Worm (Caenorhabditis elegans) whole organism, L4 larva: ENCODE data around the gene F40G9.14.

ENCODE experiments used
- F37D6.2 ChIP-seq: sonication (generic microtip); optimal IDR thresholded peaks from 2 replicates; lab custom pipeline; 2016; ENCODE audit warnings: mild to moderate bottlenecking, missing genetic modification characterization, missing compliant biosample characterization
- Y75B8A.6 ChIP-seq: fragments of 200-800 bp; sonication (Bioruptor generic); IDR thresholded peaks from 2 replicates; pipeline ENCODE4 v1.3.6; 2022; ENCODE audit warnings: missing genetic modification reagents, missing genetic modification characterization, missing compliant biosample characterization
- ceh-82 ChIP-seq: sonication (generic microtip); optimal IDR thresholded peaks from 2 replicates; lab custom pipeline; 2017; ENCODE audit warnings: missing biosample characterization, missing genetic modification characterization
- fkh-10 ChIP-seq: fragments of 150-350 bp; optimal IDR thresholded peaks from 2 replicates; lab custom pipeline; 2014; ENCODE audit warnings: missing biosample characterization, missing genetic modification reagents, missing genetic modification characterization
- nhr-237 ChIP-seq: sonication (generic microtip); optimal IDR thresholded peaks from 2 replicates; lab custom pipeline; 2017; ENCODE audit warnings: missing biosample characterization, missing genetic modification characterization
- skn-1 ChIP-seq: fragments of 150-350 bp; optimal IDR thresholded peaks from 2 replicates; lab custom pipeline; 2014; ENCODE audit warnings: missing biosample characterization, missing genetic modification characterization

DNA sequence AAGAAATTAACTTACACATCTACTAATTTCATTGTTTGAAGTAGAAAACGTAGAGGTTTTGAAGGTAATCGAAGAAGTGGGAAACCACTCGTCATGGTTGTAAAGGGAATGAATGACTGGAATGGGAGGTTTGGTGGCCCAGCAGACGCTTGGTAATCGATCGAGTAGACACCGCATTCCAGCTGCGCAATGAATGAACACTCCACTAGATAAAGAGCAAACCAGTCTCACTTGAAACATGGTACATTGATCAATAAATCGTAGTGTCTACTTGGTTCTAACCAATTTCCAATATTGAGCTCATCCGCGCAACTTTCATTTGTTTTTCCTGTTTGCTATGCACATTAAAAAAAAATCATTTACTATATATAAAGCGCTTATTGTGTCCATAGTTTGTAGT is 31.2 kb downstream of the F40G9.14 start, which contains the start of gene fbxb-84:
- TF ChIP-seq Y75B8A.6 (GFP tag; lab: Robert Waterston, UW) (no peak), nhr-237 (tag; lab: Kevin White, UChicago) (no peak), F37D6.2 (no peak), ceh-82 (tag; lab: Kevin White, UChicago) (no peak), fkh-10 (GFP tag; lab: Kevin White, UChicago) (no peak), skn-1 (tag; lab: Kevin White, UChicago) (no peak)
